Fruit fly (Drosophila melanogaster) whole organism: ENCODE results near the gene CG17477.

Experiments
- CG8478 ChIP-seq: fragments of >200 bp; optimal IDR thresholded peaks from 2 replicates; lab custom pipeline; 2018; ENCODE audit warnings: inconsistent platforms
- Dll ChIP-seq: fragments of >200 bp; optimal IDR thresholded peaks from 2 replicates; lab custom pipeline; 2017
- EcR ChIP-seq, 2 experiments: fragments of >200 bp; optimal IDR thresholded peaks; 2 replicates each; lab custom pipeline; 2017; ENCODE audit warnings: missing biosample characterization in 2 of 2, missing genetic modification characterization in 2 of 2, missing genetic modification reagents in 2 of 2
- pan ChIP-seq: fragments of >200 bp; optimal IDR thresholded peaks from 2 replicates; lab custom pipeline; 2017
- psq ChIP-seq: fragments of >200 bp; optimal IDR thresholded peaks from 2 replicates; lab custom pipeline; 2017
- usp ChIP-seq: fragments of >200 bp; optimal IDR thresholded peaks from 2 replicates; lab custom pipeline; 2017; ENCODE audit warnings: missing biosample characterization, missing genetic modification characterization, mixed read lengths

The CG17477 gene

dm6 chr3R:17110880-17111726 is 15.6 kb downstream of the CG17477 start:
- peak; percentile 12 for TF ChIP-seq Dll
- no peak for TF ChIP-seq pan (lab: Kevin White, UChicago)

dm6 chr3R:17108881-17109280 is 17.9 kb downstream of the CG17477 start:
- TF ChIP-seq EcR (GFP tag; optimal IDR thresholded peaks at IDR 0.05; lab: Kevin White, UChicago): no peak
- TF ChIP-seq Dll: no peak
- no peak for TF ChIP-seq CG8478
- no peak for TF ChIP-seq pan (lab: Kevin White, UChicago)
- TF ChIP-seq usp (GFP tag; lab: Kevin White, UChicago): no peak
- TF ChIP-seq psq (lab: Kevin White, UChicago): no peak

dm6 chr3R:17087977-17088618 is 38.6 kb downstream of the CG17477 start, which contains the start of gene cal1:
cal1 (plus strand) TSS chr3R:17088280.
- TF ChIP-seq EcR (GFP tag; optimal IDR thresholded peaks at IDR 0.05; lab: Kevin White, UChicago) (no peak), Dll (no peak), CG8478 (no peak), pan (lab: Kevin White, UChicago) (no peak), psq (lab: Kevin White, UChicago) (no peak), usp (GFP tag; lab: Kevin White, UChicago) (no peak)

dm6 chr3R:17085029-17085807 is 41.5 kb downstream of the CG17477 start, which contains the start of gene GckIII:
GckIII (plus strand) TSS chr3R:17085513.
- TF ChIP-seq EcR (GFP tag; optimal IDR thresholded peaks at IDR 0.05; lab: Kevin White, UChicago) (no peak), psq (lab: Kevin White, UChicago) (no peak), Dll (no peak), usp (GFP tag; lab: Kevin White, UChicago) (no peak), pan (lab: Kevin White, UChicago) (no peak), CG8478 (no peak)

- no peak for TF ChIP-seq psq (lab: Kevin White, UChicago)
- no peak for TF ChIP-seq Dll
- no peak for TF ChIP-seq usp (GFP tag; lab: Kevin White, UChicago)
- TF ChIP-seq pan (lab: Kevin White, UChicago): no peak
- TF ChIP-seq EcR (GFP tag; optimal IDR thresholded peaks at IDR 0.05; lab: Kevin White, UChicago): no peak
- TF ChIP-seq CG8478: no peak
Measured at dm6 chr3R:17082471-17082870, 44.3 kb downstream of the CG17477 start.

dm6 chr3R:17081359-17081935 is 45.3 kb downstream of the CG17477 start:
- TF ChIP-seq CG8478: no peak
- TF ChIP-seq psq (lab: Kevin White, UChicago): no peak
- no peak for TF ChIP-seq usp (GFP tag; lab: Kevin White, UChicago)
- TF ChIP-seq EcR (GFP tag; optimal IDR thresholded peaks at IDR 0.05; lab: Kevin White, UChicago): no peak
- TF ChIP-seq pan (lab: Kevin White, UChicago): no peak
- TF ChIP-seq Dll: no peak

dm6 chr3R:17080666-17081358 is 45.9 kb downstream of the CG17477 start:
- no peak for TF ChIP-seq psq (lab: Kevin White, UChicago)
- TF ChIP-seq usp (GFP tag; lab: Kevin White, UChicago): no peak
- TF ChIP-seq CG8478: no peak
- no peak for TF ChIP-seq Dll

- TF ChIP-seq Dll: no peak
- no peak for TF ChIP-seq usp (GFP tag; lab: Kevin White, UChicago)
- no peak for TF ChIP-seq CG8478
- TF ChIP-seq pan (lab: Kevin White, UChicago): no peak
- TF ChIP-seq EcR (GFP tag; optimal IDR thresholded peaks at IDR 0.05; lab: Kevin White, UChicago): no peak
- no peak for TF ChIP-seq psq (lab: Kevin White, UChicago)
Measured at dm6 chr3R:17079859-17080255, 46.9 kb downstream of the CG17477 start, which contains the start of the genes Keap1 and kuk. Keap1 (minus strand) TSS chr3R:17079945. kuk (plus strand) TSS chr3R:17080244.

dm6 chr3R:17078961-17079858 is 47.5 kb downstream of the CG17477 start:
- TF ChIP-seq usp (GFP tag; lab: Kevin White, UChicago) (no peak), psq (lab: Kevin White, UChicago) (no peak), Dll (no peak), pan (lab: Kevin White, UChicago) (no peak), EcR (GFP tag; optimal IDR thresholded peaks at IDR 0.05; lab: Kevin White, UChicago) (no peak), CG8478 (no peak)

dm6 chr3R:17077968-17078417 is 48.7 kb downstream of the CG17477 start:
- TF ChIP-seq EcR (GFP tag; optimal IDR thresholded peaks at IDR 0.05; lab: Kevin White, UChicago) (peak in 1 of 2 experiments; percentile 33), usp (GFP tag; lab: Kevin White, UChicago) (no peak)
